Worm (Caenorhabditis elegans): ENCODE data around the gene cas-1.

ce11 chrX:16811974-16812373, 1.5 kb downstream of the cas-1 start:
- no peak for TF ChIP-seq med-1 (GFP tag; optimal IDR thresholded peaks at IDR 0.05; ENCODE audit: insufficient read depth)
- no peak for TF ChIP-seq T22C8.4 (GFP tag; IDR thresholded peaks at IDR 0.05)
- TF ChIP-seq ztf-29 (GFP tag; IDR thresholded peaks at IDR 0.05) = no peak
- no peak for TF ChIP-seq tab-1 (GFP tag; IDR thresholded peaks at IDR 0.05)
- TF ChIP-seq flt-1 (GFP tag; IDR thresholded peaks at IDR 0.05) = no peak
- TF ChIP-seq klf-2 (GFP tag; conservative IDR thresholded peaks at IDR 0.05) = no peak
- no peak for TF ChIP-seq ref-1 (GFP tag; conservative IDR thresholded peaks at IDR 0.05)

All from whole organism, midembryonic.